Worm (Caenorhabditis elegans): ENCODE data around the gene nep-20.

Gene nep-20

DNA sequence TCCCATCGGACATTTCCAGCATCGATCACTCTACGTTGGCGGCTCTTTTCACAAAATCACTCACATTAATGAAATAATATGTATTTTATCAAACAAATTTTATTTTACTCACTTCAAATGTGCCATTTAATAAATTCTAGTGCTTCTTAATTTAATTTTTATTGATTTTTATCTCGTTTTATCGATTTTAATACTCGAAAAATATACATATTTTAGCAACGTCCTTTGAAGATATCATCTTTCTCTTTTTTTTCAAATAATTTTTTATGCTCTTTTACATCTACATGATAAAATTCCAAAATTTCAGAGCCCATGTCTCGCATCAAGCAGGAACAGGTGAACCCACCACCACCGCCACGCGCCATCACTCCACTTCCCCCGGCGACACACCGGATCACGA, 36.5 kb downstream of the nep-20 start, which contains the start of the genes lido-14 and bath-27:
lido-14 (plus strand) TSS at position 301 of the 400 bp plus-strand sequence.
bath-27 (plus strand) TSS at position 306 of the 400 bp plus-strand sequence.
- TF ChIP-seq unc-62 (GFP tag; optimal IDR thresholded peaks at IDR 0.05) = no peak

DNA sequence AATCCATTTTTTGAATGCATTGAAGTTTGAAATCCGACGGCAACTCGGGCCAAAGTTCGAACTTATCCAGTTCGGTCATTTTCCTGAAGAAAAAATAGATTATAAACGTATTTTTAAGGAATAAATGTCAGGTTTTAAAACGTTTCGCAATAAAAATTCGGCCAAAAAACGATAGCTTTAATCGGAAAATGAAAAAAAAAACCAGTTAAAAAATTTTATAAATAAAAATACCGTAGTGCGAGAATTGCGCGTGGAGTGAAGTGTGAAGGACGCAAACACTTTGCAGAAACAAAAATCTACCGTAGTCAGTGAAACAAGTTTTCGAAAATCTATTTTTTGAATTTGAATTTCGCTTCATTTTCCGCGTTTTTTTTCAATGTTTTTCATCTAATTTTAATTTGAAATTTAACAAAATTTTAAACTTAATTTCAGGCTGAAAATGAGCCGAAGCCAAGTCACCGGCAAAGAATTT, 45.5 kb downstream of the nep-20 start, which contains the start of gene F14D2.8:
F14D2.8 (minus strand) TSS at position 51 of the 472 bp plus-strand sequence.
- no peak for TF ChIP-seq unc-62 (GFP tag; optimal IDR thresholded peaks at IDR 0.05)

DNA sequence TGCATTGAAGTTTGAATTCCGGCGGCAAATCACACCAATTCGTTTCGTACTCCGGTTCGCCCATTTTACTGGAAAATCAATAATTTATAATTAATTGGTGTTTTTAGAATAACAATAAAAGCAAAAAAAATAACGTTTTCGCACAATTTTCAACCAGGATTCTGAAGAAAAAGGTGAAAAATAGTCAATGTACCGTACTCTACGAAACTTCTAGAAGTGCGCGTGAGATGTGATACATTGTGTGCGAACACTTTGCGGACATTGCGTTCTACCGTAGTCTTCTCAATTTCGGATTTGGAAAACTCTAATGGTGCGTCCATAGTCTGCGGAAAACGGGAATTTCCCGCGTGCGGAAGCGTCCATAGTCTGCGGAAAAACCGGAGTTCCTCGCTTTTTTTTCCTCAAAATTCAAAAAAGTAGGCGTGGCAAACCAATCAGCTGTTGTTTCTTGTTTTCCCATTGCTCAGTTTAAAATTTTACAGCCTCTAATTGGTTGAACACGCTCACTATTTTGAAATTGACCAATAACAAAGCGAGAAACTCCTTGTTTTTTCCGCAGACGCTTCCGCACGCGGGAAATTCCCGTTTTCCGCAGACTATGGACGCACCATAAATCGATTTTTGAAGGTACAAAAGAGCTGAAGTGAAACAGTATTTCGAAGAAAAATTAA, 47.3 kb downstream of the nep-20 start, which contains the start of the genes F14D2.14 and bath-29:
F14D2.14 (minus strand) TSS at position 51 of the 671 bp plus-strand sequence.
bath-29 (plus strand) TSS at position 621 of the 671 bp plus-strand sequence.
- no peak for TF ChIP-seq unc-62 (GFP tag; optimal IDR thresholded peaks at IDR 0.05)

DNA sequence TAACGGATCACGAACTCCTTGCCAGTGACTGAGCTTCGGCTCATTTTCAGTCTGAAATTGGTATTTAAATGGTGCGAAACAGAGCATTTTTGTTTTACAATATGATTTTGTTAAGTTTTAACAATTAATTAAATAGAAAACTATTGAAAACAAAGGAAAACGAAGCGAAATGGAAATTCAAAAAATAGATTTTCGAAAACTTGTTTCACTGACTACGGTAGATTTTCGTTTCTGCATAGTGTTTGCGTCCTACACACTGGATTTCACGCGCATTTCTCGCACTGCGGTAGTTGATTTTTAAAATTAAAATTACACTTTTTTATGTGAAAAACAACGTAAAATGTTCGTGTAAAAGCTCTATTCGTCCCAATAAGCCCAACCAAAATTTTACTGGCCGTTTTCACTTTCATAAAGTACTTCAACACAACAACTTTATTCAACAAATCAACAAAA, 49.0 kb downstream of the nep-20 start, which contains the start of gene bath-30:
bath-30 (minus strand) TSS at position 51 of the 453 bp plus-strand sequence.
- TF ChIP-seq unc-62 (GFP tag; optimal IDR thresholded peaks at IDR 0.05) = no peak

DNA sequence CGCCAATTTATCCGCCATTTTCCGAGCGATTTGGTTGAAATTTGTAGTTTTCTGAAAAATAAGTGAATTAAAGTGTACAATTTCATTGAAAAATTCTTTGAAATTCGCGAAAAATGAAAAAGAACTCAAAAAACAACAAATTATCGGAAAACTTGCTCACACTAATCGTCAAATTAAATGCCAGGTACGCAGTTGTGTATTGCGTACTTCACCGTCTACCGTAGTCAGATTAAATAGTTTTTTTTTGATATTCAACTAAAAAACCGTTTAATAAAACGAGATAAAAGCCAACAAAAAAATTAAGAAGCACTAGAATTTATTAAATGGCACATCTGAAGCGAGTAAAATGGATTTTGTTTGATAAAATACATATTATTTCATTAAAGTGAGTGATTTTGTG, 50.5 kb downstream of the nep-20 start, which contains the start of gene bath-28:
bath-28 (minus strand) TSS at position 51 of the 400 bp plus-strand sequence.
- no peak for TF ChIP-seq unc-62 (GFP tag; optimal IDR thresholded peaks at IDR 0.05)

DNA sequence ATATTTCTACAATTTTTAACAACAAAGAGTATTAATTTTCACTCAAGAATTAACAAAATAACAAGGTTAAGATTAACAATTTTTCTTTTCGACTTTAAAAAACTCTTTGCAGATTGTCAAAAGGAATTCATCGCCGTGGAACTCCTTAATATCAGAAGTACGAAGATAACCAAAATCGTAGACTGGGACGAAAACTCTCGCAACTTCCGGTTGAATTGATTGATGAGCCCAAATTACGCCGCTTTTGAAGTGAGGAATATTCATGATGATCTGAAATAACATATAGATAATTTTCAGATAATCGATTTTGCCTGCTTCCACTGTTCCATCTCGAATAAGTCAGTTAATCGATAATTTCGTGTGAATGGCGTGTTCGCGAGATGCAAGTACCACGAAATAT, 51.7 kb downstream of the nep-20 start, which contains the start of gene F14D2.15:
F14D2.15 (minus strand) TSS at position 101 of the 400 bp plus-strand sequence.
- no peak for TF ChIP-seq unc-62 (GFP tag; optimal IDR thresholded peaks at IDR 0.05)

Measured in whole organism, dauer.